Worm (Caenorhabditis elegans) whole organism, late embryonic: ENCODE data around the gene ZK742.3.

Source experiments
- F13H6.1 ChIP-seq: sonication (generic microtip); optimal IDR thresholded peaks from 2 replicates; lab custom pipeline; 2016; ENCODE audit warnings: missing genetic modification characterization, missing compliant biosample characterization
- ama-1 ChIP-seq: fragments of 150-350 bp; optimal IDR thresholded peaks from 2 replicates; lab custom pipeline; 2014
- ceh-30 ChIP-seq: fragments of 150-350 bp; optimal IDR thresholded peaks from 2 replicates; lab custom pipeline; 2014; ENCODE audit warnings: missing biosample characterization, missing genetic modification characterization
- fkh-10 ChIP-seq: fragments of 150-350 bp; optimal IDR thresholded peaks from 2 replicates; lab custom pipeline; 2014; ENCODE audit warnings: missing biosample characterization, missing genetic modification reagents, missing genetic modification characterization
- gmeb-2 ChIP-seq: sonication (generic microtip); optimal IDR thresholded peaks from 2 replicates; lab custom pipeline; 2016; ENCODE audit warnings: missing genetic modification characterization, inconsistent platforms, missing compliant biosample characterization
- unc-86 ChIP-seq: sonication (generic microtip); optimal IDR thresholded peaks from 2 replicates; lab custom pipeline; 2016; ENCODE audit warnings: missing genetic modification characterization, missing compliant biosample characterization

DNA sequence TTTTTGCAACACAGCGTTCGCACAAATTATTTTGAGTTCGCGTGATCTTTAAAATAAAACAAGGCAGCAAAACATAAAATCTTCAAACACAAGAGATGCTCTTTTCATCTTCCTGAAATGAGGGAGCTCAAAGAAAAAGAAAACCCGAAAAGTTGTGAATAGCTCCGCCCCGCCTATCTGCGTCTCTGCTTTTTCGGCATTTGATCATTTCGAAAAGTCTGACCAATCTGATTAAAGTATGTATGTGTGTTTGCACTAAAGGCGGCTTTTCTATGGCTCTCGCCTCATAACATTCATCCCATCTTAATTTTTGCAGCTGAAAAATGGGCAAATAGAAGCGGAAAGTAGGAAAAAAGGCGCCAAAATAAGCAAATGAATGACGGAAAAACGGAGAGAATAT, 9.9 kb upstream of the ZK742.3 start:
- TF ChIP-seq fkh-10 (no peak), ama-1 (lab: Kevin White, UChicago) (no peak), unc-86 (no peak), ceh-30 (no peak), gmeb-2 (tag; lab: Kevin White, UChicago) (no peak), F13H6.1 (tag; lab: Kevin White, UChicago) (no peak)
